Fruit fly (Drosophila melanogaster) whole organism, embryonic: ENCODE measurements around the gene eIF3i.

Experiments used
- Adf1 ChIP-seq: fragments of 200-800 bp; sonication (Bioruptor generic); IDR thresholded peaks from 2 replicates; pipeline ENCODE4 v1.3.6; 2022; ENCODE audit warnings: missing biosample characterization, missing genetic modification characterization
- CG1024 ChIP-seq: fragments of 200-800 bp; sonication (Bioruptor generic); IDR thresholded peaks from 2 replicates; pipeline ENCODE4 v1.3.6; 2022; ENCODE audit warnings: missing biosample characterization, missing genetic modification characterization
- CG10979 ChIP-seq: fragments of 200-800 bp; sonication (Bioruptor generic); optimal IDR thresholded peaks from 2 replicates; lab custom pipeline; 2018; ENCODE audit warnings: missing biosample characterization, mild to moderate bottlenecking, missing genetic modification characterization, moderate library complexity
- CG11247 ChIP-seq: fragments of 200-800 bp; sonication (Bioruptor generic); IDR thresholded peaks from 2 replicates; pipeline ENCODE4 v1.3.6; 2022; ENCODE audit warnings: missing biosample characterization, missing genetic modification characterization
- CG12219 ChIP-seq: fragments of 200-800 bp; sonication (Bioruptor generic); optimal IDR thresholded peaks from 3 replicates; lab custom pipeline; 2018; ENCODE audit warnings: missing biosample characterization, mild to moderate bottlenecking, missing genetic modification characterization
- CG12744 ChIP-seq: fragments of 200-800 bp; sonication (Bioruptor generic); optimal IDR thresholded peaks from 2 replicates; lab custom pipeline; 2016; ENCODE audit warnings: missing biosample characterization, missing genetic modification characterization
- CG12942 ChIP-seq: fragments of 200-800 bp; sonication (Bioruptor generic); optimal IDR thresholded peaks from 3 replicates; lab custom pipeline; 2016; ENCODE audit warnings: missing biosample characterization, missing genetic modification characterization
- CG13287 ChIP-seq: fragments of 200-800 bp; sonication (Bioruptor generic); IDR thresholded peaks from 2 replicates; pipeline ENCODE4 v1.3.6; 2022; ENCODE audit warnings: missing biosample characterization, missing genetic modification characterization; ENCODE audit not compliant: partially characterized antibody
- CG13296 ChIP-seq: fragments of 200-800 bp; sonication (Bioruptor generic); optimal IDR thresholded peaks from 3 replicates; lab custom pipeline; 2018; ENCODE audit warnings: missing biosample characterization, mild to moderate bottlenecking, missing genetic modification characterization
- CG17568 ChIP-seq: fragments of 200-800 bp; sonication (Bioruptor generic); optimal IDR thresholded peaks from 2 replicates; lab custom pipeline; 2018; ENCODE audit warnings: missing biosample characterization, mild to moderate bottlenecking, missing genetic modification characterization, moderate library complexity
- CG2678 ChIP-seq: fragments of 200-800 bp; sonication (Bioruptor generic); optimal IDR thresholded peaks from 3 replicates; lab custom pipeline; 2019; ENCODE audit warnings: missing biosample characterization, mild to moderate bottlenecking, missing genetic modification characterization, moderate library complexity
- CG32772 ChIP-seq: fragments of 200-800 bp; sonication (Bioruptor generic); IDR thresholded peaks from 2 replicates; pipeline ENCODE4 v1.3.6; 2022; ENCODE audit warnings: missing biosample characterization, missing genetic modification characterization
- CG3281 ChIP-seq: fragments of 200-800 bp; sonication (Bioruptor generic); optimal IDR thresholded peaks from 3 replicates; lab custom pipeline; 2017; ENCODE audit warnings: missing biosample characterization, mild to moderate bottlenecking, missing genetic modification characterization
- CG34224 ChIP-seq: fragments of 200-800 bp; sonication (Bioruptor generic); IDR thresholded peaks from 3 replicates; pipeline ENCODE4 v1.3.6; 2022; ENCODE audit warnings: missing biosample characterization, missing genetic modification characterization; ENCODE audit not compliant: partially characterized antibody
- CG34422 ChIP-seq: fragments of 200-800 bp; sonication (Bioruptor generic); IDR thresholded peaks from 3 replicates; pipeline ENCODE4 v1.3.6; 2022; ENCODE audit warnings: missing biosample characterization, missing genetic modification characterization
- CG4424 ChIP-seq: fragments of 200-800 bp; sonication (Bioruptor generic); optimal IDR thresholded peaks from 3 replicates; lab custom pipeline; 2016; ENCODE audit warnings: missing biosample characterization, missing genetic modification characterization
- CG4707 ChIP-seq: fragments of 200-800 bp; sonication (Bioruptor generic); optimal IDR thresholded peaks from 2 replicates; lab custom pipeline; 2018; ENCODE audit warnings: missing biosample characterization, mild to moderate bottlenecking, missing genetic modification characterization, moderate library complexity
- CG4820 ChIP-seq: fragments of 200-800 bp; sonication (Bioruptor generic); optimal IDR thresholded peaks from 3 replicates; lab custom pipeline; 2016; ENCODE audit warnings: missing biosample characterization, missing genetic modification characterization
- CG6765 ChIP-seq: fragments of 200-800 bp; sonication (Bioruptor generic); optimal IDR thresholded peaks from 3 replicates; lab custom pipeline; 2017; ENCODE audit warnings: missing biosample characterization, mild to moderate bottlenecking, missing genetic modification characterization
- CG6813 ChIP-seq: fragments of 200-800 bp; sonication (Bioruptor generic); optimal IDR thresholded peaks from 2 replicates; lab custom pipeline; 2017; ENCODE audit warnings: missing biosample characterization, missing genetic modification characterization, mild to moderate bottlenecking, moderate library complexity, missing genetic modification reagents
- CG7745 ChIP-seq: fragments of 200-800 bp; sonication (Bioruptor generic); optimal IDR thresholded peaks from 2 replicates; lab custom pipeline; 2018; ENCODE audit warnings: missing biosample characterization, mild to moderate bottlenecking, missing genetic modification characterization, moderate library complexity
- CG7786 ChIP-seq: fragments of 200-800 bp; sonication (Bioruptor generic); optimal IDR thresholded peaks from 2 replicates; lab custom pipeline; 2016; ENCODE audit warnings: missing biosample characterization, missing genetic modification characterization
- CG7987 ChIP-seq: fragments of 200-800 bp; sonication (Bioruptor generic); optimal IDR thresholded peaks from 2 replicates; lab custom pipeline; 2018; ENCODE audit warnings: missing biosample characterization, mild to moderate bottlenecking, missing genetic modification characterization, moderate library complexity
- CG8281 ChIP-seq: fragments of 200-800 bp; sonication (Bioruptor generic); optimal IDR thresholded peaks from 2 replicates; lab custom pipeline; 2018; ENCODE audit warnings: missing biosample characterization, mild to moderate bottlenecking, missing genetic modification characterization, moderate library complexity
- CrebB ChIP-seq: fragments of 200-800 bp; sonication (Bioruptor generic); optimal IDR thresholded peaks from 3 replicates; lab custom pipeline; 2018; ENCODE audit warnings: missing biosample characterization, mild to moderate bottlenecking, missing genetic modification characterization
- D ChIP-seq, 2 experiments: fragments of 200-800 bp in 1 of 2; fragments of >200 bp in 1 of 2; sonication (Bioruptor generic) in 1 of 2; optimal IDR thresholded peaks; 2 replicates in 1 of 2; 3 replicates in 1 of 2; lab custom pipeline; 2017; ENCODE audit warnings: mild to moderate bottlenecking in 1 of 2, missing biosample characterization in 1 of 2, missing genetic modification characterization in 1 of 2, missing genetic modification reagents in 1 of 2
- Deaf1 ChIP-seq: fragments of 200-800 bp; optimal IDR thresholded peaks from 3 replicates; lab custom pipeline; 2019; ENCODE audit warnings: missing biosample characterization, mild to moderate bottlenecking, missing genetic modification characterization, moderate library complexity
- Doc3 ChIP-seq: fragments of 200-800 bp; sonication (Bioruptor generic); IDR thresholded peaks from 3 replicates; pipeline ENCODE4 v1.3.6; 2022; ENCODE audit warnings: missing biosample characterization, missing genetic modification characterization; ENCODE audit not compliant: partially characterized antibody
- Eip74EF ChIP-seq, 2 experiments: fragments of 200-800 bp in 1 of 2; fragments of >200 bp in 1 of 2; sonication (Bioruptor generic) in 1 of 2; optimal IDR thresholded peaks; 2 replicates each; lab custom pipeline; 2017 to 2019; ENCODE audit warnings: missing biosample characterization in 2 of 2, missing genetic modification characterization in 2 of 2, mild to moderate bottlenecking in 1 of 2, moderate library complexity in 1 of 2
- H15 ChIP-seq: fragments of 200-800 bp; sonication (Bioruptor generic); IDR thresholded peaks from 3 replicates; pipeline ENCODE4 v1.3.6; 2022; ENCODE audit warnings: missing biosample characterization, missing genetic modification characterization
- Hr3 ChIP-seq: fragments of 200-800 bp; sonication (Bioruptor generic); optimal IDR thresholded peaks from 3 replicates; lab custom pipeline; 2016; ENCODE audit warnings: missing biosample characterization, missing genetic modification characterization
- Hr51 ChIP-seq, 2 experiments: fragments of 200-800 bp; sonication (Bioruptor generic); optimal IDR thresholded peaks; 2 replicates in 1 of 2; 3 replicates in 1 of 2; lab custom pipeline; 2016 to 2018; ENCODE audit warnings: missing biosample characterization in 2 of 2, missing genetic modification characterization in 2 of 2, mild to moderate bottlenecking in 1 of 2, moderate library complexity in 1 of 2
- Hr78 ChIP-seq, 2 experiments: fragments of 200-800 bp in 1 of 2; fragments of >200 bp in 1 of 2; sonication (Bioruptor generic) in 1 of 2; optimal IDR thresholded peaks; 2 replicates each; lab custom pipeline; 2017 to 2019; ENCODE audit warnings: missing biosample characterization in 2 of 2, missing genetic modification characterization in 2 of 2, mild to moderate bottlenecking in 1 of 2, moderate library complexity in 1 of 2
- Myb ChIP-seq: fragments of 200-800 bp; sonication (Bioruptor generic); optimal IDR thresholded peaks from 2 replicates; lab custom pipeline; 2016; ENCODE audit warnings: missing biosample characterization, missing genetic modification characterization
- Sin3A ChIP-seq: fragments of >200 bp; optimal IDR thresholded peaks from 2 replicates; lab custom pipeline; 2018
- Tbp ChIP-seq: fragments of >200 bp; optimal IDR thresholded peaks from 2 replicates; lab custom pipeline; 2018; ENCODE audit warnings: missing biosample characterization, missing genetic modification characterization
- aop ChIP-seq: fragments of 200-800 bp; sonication (Bioruptor generic); IDR thresholded peaks from 2 replicates; pipeline ENCODE4 v1.3.6; 2022; ENCODE audit warnings: missing biosample characterization, missing genetic modification characterization
- bcd ChIP-seq: fragments of 200-800 bp; sonication (Bioruptor generic); optimal IDR thresholded peaks from 2 replicates; lab custom pipeline; 2017; ENCODE audit warnings: missing biosample characterization, mild to moderate bottlenecking, missing genetic modification characterization
- cas ChIP-seq: fragments of 200-800 bp; sonication (Bioruptor generic); IDR thresholded peaks from 2 replicates; pipeline ENCODE4 v1.3.6; 2022; ENCODE audit warnings: missing biosample characterization, missing genetic modification characterization
- dan ChIP-seq: fragments of 200-800 bp; sonication (Bioruptor generic); IDR thresholded peaks from 2 replicates; pipeline ENCODE4 v1.3.6; 2022; ENCODE audit warnings: missing biosample characterization, missing genetic modification characterization
- danr ChIP-seq: fragments of 200-800 bp; sonication (Bioruptor generic); IDR thresholded peaks from 2 replicates; pipeline ENCODE4 v1.3.6; 2022; ENCODE audit warnings: missing biosample characterization, missing genetic modification characterization
- jing ChIP-seq: fragments of 200-800 bp; sonication (Bioruptor generic); optimal IDR thresholded peaks from 2 replicates; lab custom pipeline; 2018; ENCODE audit warnings: missing biosample characterization, mild to moderate bottlenecking, missing genetic modification characterization
- kah ChIP-seq: fragments of 200-800 bp; sonication (Bioruptor generic); optimal IDR thresholded peaks from 2 replicates; lab custom pipeline; 2018; ENCODE audit warnings: missing biosample characterization, mild to moderate bottlenecking, missing genetic modification characterization
- knrl ChIP-seq: fragments of 200-800 bp; sonication (Bioruptor generic); IDR thresholded peaks from 3 replicates; pipeline ENCODE4 v1.3.6; 2022; ENCODE audit warnings: missing biosample characterization, missing genetic modification characterization; ENCODE audit not compliant: partially characterized antibody
- lbe ChIP-seq: fragments of 200-800 bp; sonication (Bioruptor generic); optimal IDR thresholded peaks from 2 replicates; lab custom pipeline; 2016; ENCODE audit warnings: missing biosample characterization, mild to moderate bottlenecking, missing genetic modification characterization
- lmd ChIP-seq: fragments of 200-800 bp; sonication (Bioruptor generic); IDR thresholded peaks from 2 replicates; pipeline ENCODE4 v1.3.6; 2022; ENCODE audit warnings: missing biosample characterization, missing genetic modification characterization
- sisA ChIP-seq: fragments of 200-800 bp; sonication (Bioruptor generic); IDR thresholded peaks from 2 replicates; pipeline ENCODE4 v1.3.6; 2022; ENCODE audit warnings: missing biosample characterization, missing genetic modification characterization
- zen ChIP-seq: fragments of 200-800 bp; sonication (Bioruptor generic); optimal IDR thresholded peaks from 3 replicates; lab custom pipeline; 2018; ENCODE audit warnings: missing biosample characterization, mild to moderate bottlenecking, missing genetic modification characterization, moderate library complexity

Gene eIF3i

DNA sequence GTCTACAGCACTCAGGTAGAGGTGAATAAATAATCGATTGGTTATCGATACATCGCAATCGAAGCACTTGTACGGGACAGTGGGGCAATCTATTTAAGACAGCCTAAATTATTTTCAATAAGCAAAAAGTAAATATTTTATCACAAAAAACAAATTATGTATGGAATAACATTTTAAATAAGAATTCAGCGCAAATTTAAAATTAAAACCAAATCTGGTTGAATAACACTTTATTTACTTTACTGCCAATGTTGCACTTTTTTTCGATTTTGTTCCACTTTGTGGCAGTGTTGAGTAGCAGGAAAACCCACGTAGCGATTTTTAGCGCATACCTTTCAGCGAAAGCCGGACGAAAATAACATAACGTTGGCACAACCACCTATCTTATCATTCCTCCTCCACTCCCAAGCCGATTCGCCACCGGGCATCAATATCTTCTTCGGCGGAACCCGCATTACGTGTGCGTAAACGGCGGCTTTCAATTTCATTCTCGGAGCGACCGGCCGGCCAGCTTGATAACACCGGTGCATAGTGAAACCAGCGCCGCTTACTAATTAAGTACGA is 9.5 kb upstream of the eIF3i start, which contains the start of the genes Gmd and CG3792 (continued):
- TF ChIP-seq sisA (peak; percentile 95), bcd (GFP tag; lab: Kevin White, UChicago) (peak; percentile 94), CG6765 (GFP tag; lab: Kevin White, UChicago) (peak; percentile 90), CG11247 (peak; percentile 96), CG4820 (GFP tag; lab: Kevin White, UChicago) (peak; percentile 95), CG7987 (GFP tag; lab: Kevin White, UChicago) (peak; percentile 83), CG12942 (GFP tag; lab: Kevin White, UChicago) (peak; percentile 95), zen (tag; lab: Kevin White, UChicago) (peak; percentile 93), Doc3 (peak; percentile 88), Hr78 (GFP tag; optimal IDR thresholded peaks at IDR 0.05; lab: Kevin White, UChicago) (peak in 1 of 2 experiments; percentile 78), dan (GFP tag; lab: Robert Waterston, UW) (peak; percentile 85), danr (GFP tag; lab: Robert Waterston, UW) (peak; percentile 93), CG4424 (GFP tag; lab: Kevin White, UChicago) (peak; percentile 97), Myb (GFP tag; lab: Kevin White, UChicago) (peak; percentile 77), CG13287 (GFP tag; lab: Robert Waterston, UW) (peak; percentile 92), Sin3A (lab: Kevin White, UChicago) (peak; percentile 82), CG7745 (tag; lab: Kevin White, UChicago) (no peak), Hr3 (GFP tag; lab: Kevin White, UChicago) (peak; percentile 95), CrebB (tag; lab: Kevin White, UChicago) (peak; percentile 77), jing (GFP tag; lab: Kevin White, UChicago) (no peak), Hr51 (GFP tag; optimal IDR thresholded peaks at IDR 0.05; lab: Kevin White, UChicago) (peak; percentile 92 to 94), CG13296 (GFP tag; lab: Kevin White, UChicago) (peak; percentile 95), CG12219 (peak; percentile 91), CG12744 (GFP tag; lab: Kevin White, UChicago) (peak; percentile 96), CG2678 (tag; lab: Kevin White, UChicago) (peak; percentile 97), CG10979 (tag; lab: Kevin White, UChicago) (peak; percentile 92), CG8281 (no peak), Tbp (no peak), D (optimal IDR thresholded peaks at IDR 0.05; lab: Kevin White, UChicago) (no peak), D (GFP tag; optimal IDR thresholded peaks at IDR 0.05; lab: Kevin White, UChicago) (peak; percentile 90), kah (GFP tag; lab: Kevin White, UChicago) (peak; percentile 87), lmd (peak; percentile 97), Eip74EF (GFP tag; optimal IDR thresholded peaks at IDR 0.05; lab: Kevin White, UChicago) (peak in 1 of 2 experiments; percentile 88), CG7786 (GFP tag; lab: Kevin White, UChicago) (peak; percentile 93), aop (no peak; the same call in 1 of the 2 replicates), CG1024 (GFP tag; lab: Robert Waterston, UW) (peak; percentile 86), lbe (GFP tag; lab: Kevin White, UChicago) (peak; percentile 91), CG17568 (GFP tag; lab: Kevin White, UChicago) (no peak), Adf1 (GFP tag; lab: Robert Waterston, UW) (peak; percentile 83), CG34224 (GFP tag; lab: Robert Waterston, UW) (peak; percentile 89), cas (GFP tag; lab: Robert Waterston, UW) (peak; percentile 92), CG3281 (GFP tag; lab: Kevin White, UChicago) (peak; percentile 95), CG4707 (GFP tag; lab: Kevin White, UChicago) (peak; percentile 95), CG32772 (GFP tag; lab: Robert Waterston, UW) (peak; percentile 97), Deaf1 (no peak), CG34422 (GFP tag; lab: Robert Waterston, UW) (peak; percentile 98), knrl (GFP tag; lab: Robert Waterston, UW) (peak; percentile 87), H15 (GFP tag; lab: Robert Waterston, UW) (peak; percentile 95), CG6813 (GFP tag; lab: Kevin White, UChicago) (peak; percentile 92)
